Fruit fly (Drosophila melanogaster) whole organism, pupa: ENCODE data around the gene Prm.

Experiments used
- CG15710 ChIP-seq: fragments of 200-800 bp; sonication (Bioruptor generic); optimal IDR thresholded peaks from 2 replicates; lab custom pipeline; 2018; ENCODE audit warnings: missing biosample characterization, mild to moderate bottlenecking, missing genetic modification characterization, moderate library complexity
- EcR ChIP-seq: fragments of 200-800 bp; sonication (Bioruptor generic); optimal IDR thresholded peaks from 3 replicates; lab custom pipeline; 2019; ENCODE audit warnings: missing biosample characterization, missing genetic modification characterization, mild to moderate bottlenecking, moderate library complexity, missing genetic modification reagents

- TF ChIP-seq CG15710 (tag; lab: Kevin White, UChicago) = peak; percentile 44
- peak; percentile 42 for TF ChIP-seq EcR
Measured at dm6 chr3L:8702448-8702847, 42.7 kb downstream of the Prm start.
